Worm (Caenorhabditis elegans) whole organism, mixed stage, embryonic: Measurements from ENCODE around the gene ZK354.3.

Experiments used
- ces-1 ChIP-seq: fragments of 150-350 bp; optimal IDR thresholded peaks from 2 replicates; lab custom pipeline; 2014; ENCODE audit warnings: missing biosample characterization, missing genetic modification reagents, missing genetic modification characterization
- cnd-1 ChIP-seq: fragments of 200-800 bp; sonication (Bioruptor generic); optimal IDR thresholded peaks from 2 replicates; lab custom pipeline; 2018; ENCODE audit warnings: mild to moderate bottlenecking, missing genetic modification characterization, missing compliant biosample characterization
- elt-3 ChIP-seq: fragments of 150-350 bp; optimal IDR thresholded peaks from 2 replicates; lab custom pipeline; 2014; ENCODE audit warnings: missing biosample characterization, missing genetic modification characterization
- hlh-1 ChIP-seq: fragments of 150-350 bp; optimal IDR thresholded peaks from 2 replicates; lab custom pipeline; 2014; ENCODE audit warnings: missing biosample characterization, missing genetic modification reagents, missing genetic modification characterization
- nhr-237 ChIP-seq: fragments of 150-350 bp; optimal IDR thresholded peaks from 2 replicates; lab custom pipeline; 2014; ENCODE audit warnings: missing biosample characterization, missing genetic modification characterization
- pha-4 ChIP-seq: fragments of 150-350 bp; optimal IDR thresholded peaks from 2 replicates; lab custom pipeline; 2018; ENCODE audit warnings: missing biosample characterization, missing genetic modification reagents, missing genetic modification characterization
- snpc-4 ChIP-seq: fragments of 150-350 bp; optimal IDR thresholded peaks from 2 replicates; lab custom pipeline; 2014; ENCODE audit warnings: missing biosample characterization, missing genetic modification characterization
- unc-39 ChIP-seq: fragments of 150-350 bp; optimal IDR thresholded peaks from 2 replicates; lab custom pipeline; 2014; ENCODE audit warnings: missing biosample characterization, missing genetic modification characterization
- ztf-11 ChIP-seq: fragments of 150-350 bp; optimal IDR thresholded peaks from 2 replicates; lab custom pipeline; 2014; ENCODE audit warnings: missing biosample characterization, missing genetic modification characterization

- no peak for TF ChIP-seq unc-39 (tag; lab: Kevin White, UChicago)
- TF ChIP-seq ces-1 (GFP tag; lab: Kevin White, UChicago) = no peak
- no peak for TF ChIP-seq hlh-1 (tag; lab: Kevin White, UChicago)
- TF ChIP-seq elt-3 (tag; lab: Kevin White, UChicago) = no peak
- TF ChIP-seq pha-4 (tag; lab: Kevin White, UChicago) = no peak
- no peak for TF ChIP-seq nhr-237 (tag; lab: Kevin White, UChicago)
- TF ChIP-seq snpc-4 (tag; lab: Kevin White, UChicago) = no peak
- no peak for TF ChIP-seq cnd-1 (tag; lab: Kevin White, UChicago)
- no peak for TF ChIP-seq ztf-11 (tag; lab: Kevin White, UChicago)
Measured at ce11 chrIV:5272518-5272917, 37.3 kb upstream of the ZK354.3 start, which contains the start of gene F36H12.3.
